Worm (Caenorhabditis elegans) whole organism, early embryonic: ENCODE results near the gene arx-4.

Source experiments
- B0310.2 ChIP-seq: sonication (generic microtip); optimal IDR thresholded peaks from 2 replicates; lab custom pipeline; 2016; ENCODE audit warnings: mild to moderate bottlenecking, missing genetic modification characterization, missing compliant biosample characterization
- ama-1 ChIP-seq: fragments of 150-350 bp; optimal IDR thresholded peaks from 2 replicates; lab custom pipeline; 2014
- hmg-4 ChIP-seq: fragments of 200-800 bp; sonication (Bioruptor generic); optimal IDR thresholded peaks from 2 replicates; lab custom pipeline; 2018; ENCODE audit warnings: mild to moderate bottlenecking, missing genetic modification characterization, missing compliant biosample characterization

DNA sequence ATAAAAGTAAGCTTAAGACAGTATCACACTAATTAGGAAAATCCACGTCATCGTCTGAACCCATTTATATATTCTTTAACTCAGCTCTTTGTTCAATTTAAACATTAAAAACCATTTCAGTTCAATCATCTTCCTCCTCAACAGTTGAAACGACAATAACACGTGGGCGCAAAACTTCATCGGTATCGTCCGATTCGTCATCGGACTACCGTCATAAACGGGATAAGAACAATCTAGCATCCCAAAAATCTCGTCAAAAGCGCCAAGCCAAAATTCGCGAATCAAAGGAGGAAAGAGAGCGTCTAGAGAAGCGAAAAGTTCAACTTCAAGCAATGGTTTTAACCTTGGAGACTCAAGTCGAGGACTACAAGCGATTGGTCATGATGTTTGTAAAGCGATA is 26.9 kb upstream of the arx-4 start:
- TF ChIP-seq hmg-4 (GFP tag; lab: Kevin White, UChicago) (no peak), B0310.2 (no peak), ama-1 (lab: Kevin White, UChicago) (no peak)
